Fruit fly (Drosophila melanogaster): ENCODE measurements around the gene Neurochondrin.

- TF ChIP-seq CTCF (optimal IDR thresholded peaks at IDR 0.05) (no peak), CG8478 (optimal IDR thresholded peaks at IDR 0.05) (no peak)
These were observed 32.4 kb upstream of the Neurochondrin start for dm6 chr3R:6435761-6436318.
